Worm (Caenorhabditis elegans): Measurements from ENCODE around the gene gmap-2.

Gene gmap-2

ce11 chrX:12943166-12943565, at the start of gene gmap-2:
TSS of gene gmap-2 (minus strand) at chrX:12943266.
- TF ChIP-seq dve-1 (tag; optimal IDR thresholded peaks at IDR 0.05; ENCODE audit: insufficient read depth) (no peak), zip-11 (GFP tag; IDR thresholded peaks at IDR 0.05) (no peak), spr-3 (GFP tag; optimal IDR thresholded peaks at IDR 0.05) (no peak), zag-1 (tag; optimal IDR thresholded peaks at IDR 0.05) (no peak), nhr-41 (GFP tag; IDR thresholded peaks at IDR 0.05) (no peak), unc-130 (GFP tag; optimal IDR thresholded peaks at IDR 0.05) (no peak), ztf-7 (tag; optimal IDR thresholded peaks at IDR 0.05) (no peak)

ce11 chrX:12990529-12991520, 47.8 kb upstream of the gmap-2 start, which contains the start of the genes F11C1.1 and vwa-8:
TSS of gene F11C1.1 (minus strand) at chrX:12990579.
TSS of gene vwa-8 (plus strand) at chrX:12991470.
- TF ChIP-seq lin-38 (GFP tag; IDR thresholded peaks at IDR 0.05) = 0 out of 2 replicates have a peak, but pooled peaks have one; percentile 28
- TF ChIP-seq Y48G9A.11 (GFP tag; IDR thresholded peaks at IDR 0.05) = no peak
- no peak for TF ChIP-seq ces-1 (GFP tag; optimal IDR thresholded peaks at IDR 0.05)
- TF ChIP-seq mdt-29 (GFP tag; IDR thresholded peaks at IDR 0.05) = no peak
- TF ChIP-seq dmd-9 (GFP tag; IDR thresholded peaks at IDR 0.05) = no peak
- peak in 1 of 2 experiments; percentile 24 for TF ChIP-seq lsy-2 (tag; optimal IDR thresholded peaks at IDR 0.05)
- TF ChIP-seq nhr-237 (tag; optimal IDR thresholded peaks at IDR 0.05) = no peak
- TF ChIP-seq jun-1 (tag; optimal IDR thresholded peaks at IDR 0.05) = no peak
- no peak for TF ChIP-seq daf-8 (GFP tag; IDR thresholded peaks at IDR 0.05)
- TF ChIP-seq T20F7.1 (GFP tag; optimal IDR thresholded peaks at IDR 0.05) = peak; percentile 49
- no peak for TF ChIP-seq ztf-7 (tag; optimal IDR thresholded peaks at IDR 0.05)
- TF ChIP-seq hlh-11 (tag; optimal IDR thresholded peaks at IDR 0.05) = peak; percentile 65
- TF ChIP-seq zip-11 (GFP tag; IDR thresholded peaks at IDR 0.05) = no peak
- no peak for TF ChIP-seq madf-9 (GFP tag; conservative IDR thresholded peaks at IDR 0.05)
- no peak for TF ChIP-seq gei-8 (GFP tag; optimal IDR thresholded peaks at IDR 0.05)
- TF ChIP-seq tra-1 (GFP tag; IDR thresholded peaks at IDR 0.05) = no peak
- no peak for TF ChIP-seq R02D3.7 (tag; optimal IDR thresholded peaks at IDR 0.05)
- no peak for TF ChIP-seq ama-1 (optimal IDR thresholded peaks at IDR 0.05)
- TF ChIP-seq set-16 (GFP tag; IDR thresholded peaks at IDR 0.05) = no peak
- peak in 1 of 2 experiments; percentile 18 for TF ChIP-seq daf-16 (GFP tag; optimal IDR thresholded peaks at IDR 0.05)
- TF ChIP-seq daf-16 (tag; optimal IDR thresholded peaks at IDR 0.05) = peak; percentile 53
- no peak for TF ChIP-seq lin-1 (GFP tag; IDR thresholded peaks at IDR 0.05)
- TF ChIP-seq spr-1 (tag; optimal IDR thresholded peaks at IDR 0.05) = no peak
- no peak for TF ChIP-seq F26F4.8 (GFP tag; conservative IDR thresholded peaks at IDR 0.05)
- no peak for TF ChIP-seq aly-2 (tag; optimal IDR thresholded peaks at IDR 0.05)
- peak; percentile 89 for TF ChIP-seq nhr-10 (tag; optimal IDR thresholded peaks at IDR 0.05)
- no peak for TF ChIP-seq nhr-11 (tag; optimal IDR thresholded peaks at IDR 0.05)
- TF ChIP-seq snpc-4 (tag; optimal IDR thresholded peaks at IDR 0.05) = no peak
- TF ChIP-seq duxl-1 (tag; optimal IDR thresholded peaks at IDR 0.05; ENCODE audit: poor library complexity) = no peak
- no peak for TF ChIP-seq zag-1 (tag; optimal IDR thresholded peaks at IDR 0.05)
- no peak for TF ChIP-seq zip-2 (tag; optimal IDR thresholded peaks at IDR 0.05)
- peak; percentile 14 for TF ChIP-seq mxl-3 (GFP tag; optimal IDR thresholded peaks at IDR 0.05)
- TF ChIP-seq T26A8.4 (GFP tag; IDR thresholded peaks at IDR 0.05) = peak; percentile 64; the same call in 1 of the 2 replicates
- TF ChIP-seq skn-1 (tag; optimal IDR thresholded peaks at IDR 0.05) = no peak
- no peak for TF ChIP-seq fkh-10 (GFP tag; optimal IDR thresholded peaks at IDR 0.05)
- TF ChIP-seq hlh-30 (tag; optimal IDR thresholded peaks at IDR 0.05; ENCODE audit: insufficient read depth) = peak; percentile 79
- TF ChIP-seq vab-7 (GFP tag; IDR thresholded peaks at IDR 0.05) = no peak
- TF ChIP-seq hif-1 (tag; optimal IDR thresholded peaks at IDR 0.05) = no peak
- no peak for TF ChIP-seq ZK337.2 (GFP tag; IDR thresholded peaks at IDR 0.05)
- no peak for TF ChIP-seq unc-39 (tag; optimal IDR thresholded peaks at IDR 0.05)
- TF ChIP-seq lin-39 (tag; optimal IDR thresholded peaks at IDR 0.05) = no peak
- TF ChIP-seq pha-4 (GFP tag; IDR thresholded peaks at IDR 0.05) = no peak
- TF ChIP-seq pha-4 (tag; optimal IDR thresholded peaks at IDR 0.05) = no peak
- peak; percentile 25 for TF ChIP-seq nhr-28 (tag; optimal IDR thresholded peaks at IDR 0.05)

Measured in whole organism, L4 larva.